Fruit fly (Drosophila melanogaster): Measurements from ENCODE around the gene AnxB10.
A peak's percentile ranks its signal among the peaks of the same experiment; 100 is the strongest.

AnxB10 gene

DNA sequence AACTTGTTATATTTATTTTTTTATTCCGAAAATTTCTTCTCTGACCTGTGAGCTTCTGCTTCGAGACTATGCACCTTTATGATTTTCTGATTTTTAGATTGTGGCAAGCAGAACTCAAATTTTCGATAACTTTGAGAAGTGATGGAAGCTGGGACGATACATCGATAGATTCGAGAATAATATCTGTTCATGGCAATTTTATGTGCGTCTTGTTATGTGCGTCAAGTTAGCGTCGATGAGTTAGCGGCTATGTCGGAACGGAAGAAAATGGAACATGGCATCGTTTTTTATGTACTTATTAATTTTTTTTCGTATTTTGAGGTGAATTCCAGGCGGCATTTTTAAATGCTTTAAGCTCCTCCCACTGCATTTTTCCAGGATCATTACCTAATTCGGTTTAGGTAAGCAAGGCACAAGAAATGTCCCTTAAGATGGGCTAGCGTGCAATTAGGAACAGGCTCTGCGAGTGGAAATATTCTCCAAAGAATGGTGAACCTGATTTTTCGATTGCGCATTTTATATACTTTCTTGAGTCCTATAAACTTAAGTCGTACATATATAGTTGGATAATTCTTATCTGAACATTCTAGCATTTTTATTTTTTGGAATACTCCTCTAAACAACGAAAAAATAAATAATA lies 7.4 kb downstream of the AnxB10 start, which contains the start of gene Phf7 (continued):
- TF ChIP-seq Opbp (GFP tag; IDR thresholded peaks at IDR 0.05; ENCODE audit: partially characterized antibody): peak; percentile 82
- TF ChIP-seq CG33213 (GFP tag; optimal IDR thresholded peaks at IDR 0.05): peak; percentile 52
- no peak for TF ChIP-seq Ssrp (tag; optimal IDR thresholded peaks at IDR 0.05)
- peak; percentile 82 for TF ChIP-seq CG6791 (GFP tag; IDR thresholded peaks at IDR 0.05; ENCODE audit: partially characterized antibody)
- TF ChIP-seq lmd (GFP tag; IDR thresholded peaks at IDR 0.05): no peak
- no peak for TF ChIP-seq nerfin-1 (tag; optimal IDR thresholded peaks at IDR 0.05)
- no peak for TF ChIP-seq CG12071 (GFP tag; optimal IDR thresholded peaks at IDR 0.05)
- no peak for TF ChIP-seq sima (GFP tag; optimal IDR thresholded peaks at IDR 0.05)
- TF ChIP-seq Hr78 (GFP tag; optimal IDR thresholded peaks at IDR 0.05): no peak
- no peak for TF ChIP-seq CG17328 (GFP tag; IDR thresholded peaks at IDR 0.05)
- TF ChIP-seq ac (GFP tag; optimal IDR thresholded peaks at IDR 0.05): no peak
- no peak for TF ChIP-seq danr (GFP tag; IDR thresholded peaks at IDR 0.05)
- TF ChIP-seq scrt (GFP tag; optimal IDR thresholded peaks at IDR 0.05): no peak
- TF ChIP-seq bsh (GFP tag; optimal IDR thresholded peaks at IDR 0.05): no peak
- TF ChIP-seq ranshi (GFP tag; IDR thresholded peaks at IDR 0.05): no peak
- no peak for TF ChIP-seq CG17912 (GFP tag; optimal IDR thresholded peaks at IDR 0.05)
- TF ChIP-seq Blimp-1 (GFP tag; optimal IDR thresholded peaks at IDR 0.05): no peak
- no peak for TF ChIP-seq Hr39 (optimal IDR thresholded peaks at IDR 0.05)
- TF ChIP-seq CG9609 (GFP tag; optimal IDR thresholded peaks at IDR 0.05): no peak
- no peak for TF ChIP-seq gro (GFP tag; optimal IDR thresholded peaks at IDR 0.05)
- no peak for TF ChIP-seq bigmax (GFP tag; optimal IDR thresholded peaks at IDR 0.05)
- no peak for TF ChIP-seq h (optimal IDR thresholded peaks at IDR 0.05)
- TF ChIP-seq Lpt (GFP tag; optimal IDR thresholded peaks at IDR 0.05): no peak
- TF ChIP-seq CG12299 (tag; optimal IDR thresholded peaks at IDR 0.05): no peak
- no peak for TF ChIP-seq Oli (tag; optimal IDR thresholded peaks at IDR 0.05)
- TF ChIP-seq Sry-δ (GFP tag; optimal IDR thresholded peaks at IDR 0.05): peak; percentile 94
- no peak for TF ChIP-seq HLH3B (GFP tag; IDR thresholded peaks at IDR 0.05)
- TF ChIP-seq jing (GFP tag; optimal IDR thresholded peaks at IDR 0.05): no peak
- TF ChIP-seq CG18764 (GFP tag; optimal IDR thresholded peaks at IDR 0.05): no peak
- TF ChIP-seq hth (optimal IDR thresholded peaks at IDR 0.05): no peak
- no peak for TF ChIP-seq NK7.1 (GFP tag; optimal IDR thresholded peaks at IDR 0.05)
- TF ChIP-seq bcd (GFP tag; optimal IDR thresholded peaks at IDR 0.05): no peak
- TF ChIP-seq gt (GFP tag; IDR thresholded peaks at IDR 0.05): no peak
- no peak for TF ChIP-seq jigr1 (GFP tag; IDR thresholded peaks at IDR 0.05)
- TF ChIP-seq Max (GFP tag; optimal IDR thresholded peaks at IDR 0.05): no peak
- no peak for TF ChIP-seq Usf (GFP tag; optimal IDR thresholded peaks at IDR 0.05)
- no peak for TF ChIP-seq Atf3 (GFP tag; optimal IDR thresholded peaks at IDR 0.05)
- peak; percentile 65 for TF ChIP-seq HLH4C (GFP tag; IDR thresholded peaks at IDR 0.05; ENCODE audit: partially characterized antibody)
- no peak for TF ChIP-seq chinmo (GFP tag; IDR thresholded peaks at IDR 0.05; ENCODE audit: partially characterized antibody)
- no peak for TF ChIP-seq wor (GFP tag; IDR thresholded peaks at IDR 0.05)
- no peak for TF ChIP-seq CG7357 (GFP tag; IDR thresholded peaks at IDR 0.05)
- no peak for TF ChIP-seq Taf1 (GFP tag; IDR thresholded peaks at IDR 0.05)
- peak; percentile 91 for TF ChIP-seq Ets65A (GFP tag)
- TF ChIP-seq CG14710 (tag; optimal IDR thresholded peaks at IDR 0.05): peak; percentile 38
- no peak for TF ChIP-seq usp (GFP tag; optimal IDR thresholded peaks at IDR 0.05)
- TF ChIP-seq CG18476 (GFP tag; optimal IDR thresholded peaks at IDR 0.05): no peak
- peak; percentile 98 for TF ChIP-seq CG30020 (tag; optimal IDR thresholded peaks at IDR 0.05)
- no peak for TF ChIP-seq CG17612 (GFP tag; IDR thresholded peaks at IDR 0.05)
- no peak for TF ChIP-seq CG10959 (GFP tag; IDR thresholded peaks at IDR 0.05)
- TF ChIP-seq otp (GFP tag; IDR thresholded peaks at IDR 0.05): no peak
- no peak for TF ChIP-seq cas (GFP tag; IDR thresholded peaks at IDR 0.05)
- no peak for TF ChIP-seq Hmx (GFP tag; optimal IDR thresholded peaks at IDR 0.05)

All from whole organism, embryonic.